Worm (Caenorhabditis elegans): Measurements from ENCODE around the gene ZC239.5.

The ZC239.5 gene

ce11 chrII:3237038-3237521, 26.6 kb downstream of the ZC239.5 start, which contains the start of the genes srz-67 and C17F4.11:
TSS of gene srz-67 (minus strand) at chrII:3237138.
TSS of gene C17F4.11 (plus strand) at chrII:3237471.
- TF ChIP-seq B0336.3 (GFP tag; IDR thresholded peaks at IDR 0.05) (no peak), lir-1 (GFP tag; conservative IDR thresholded peaks at IDR 0.05) (no peak), Y67H2A.10 (GFP tag; conservative IDR thresholded peaks at IDR 0.05) (no peak), dpl-1 (GFP tag; optimal IDR thresholded peaks at IDR 0.05) (no peak), ccch-3 (GFP tag; optimal IDR thresholded peaks at IDR 0.05) (no peak), him-1 (tag; optimal IDR thresholded peaks at IDR 0.05) (no peak), lsl-1 (GFP tag; optimal IDR thresholded peaks at IDR 0.05) (no peak), ceh-27 (GFP tag; optimal IDR thresholded peaks at IDR 0.05) (no peak), dox-1 (GFP tag; IDR thresholded peaks at IDR 0.05) (no peak), D2030.7 (GFP tag; IDR thresholded peaks at IDR 0.05) (no peak), aptf-3 (GFP tag; IDR thresholded peaks at IDR 0.05) (no peak), nhr-90 (tag; optimal IDR thresholded peaks at IDR 0.05) (no peak), gei-17 (GFP tag; optimal IDR thresholded peaks at IDR 0.05) (no peak), attf-5 (GFP tag; optimal IDR thresholded peaks at IDR 0.05) (no peak), ama-1 (optimal IDR thresholded peaks at IDR 0.05) (no peak), ama-1 (GFP tag; optimal IDR thresholded peaks at IDR 0.05) (no peak), let-607 (tag; optimal IDR thresholded peaks at IDR 0.05) (no peak), bed-1 (GFP tag; IDR thresholded peaks at IDR 0.05) (no peak)

- TF ChIP-seq die-1 (tag; optimal IDR thresholded peaks at IDR 0.05): no peak
- TF ChIP-seq mel-28 (tag; optimal IDR thresholded peaks at IDR 0.05; ENCODE audit: borderline replicate concordance): no peak
- TF ChIP-seq B0019.2 (GFP tag; conservative IDR thresholded peaks at IDR 0.05): no peak
- TF ChIP-seq ztf-6 (GFP tag; IDR thresholded peaks at IDR 0.05): no peak
- TF ChIP-seq lin-54 (GFP tag; optimal IDR thresholded peaks at IDR 0.05): no peak
Measured at ce11 chrII:3240207-3240606, 29.7 kb downstream of the ZC239.5 start, which contains the start of gene C17F4.3. TSS of gene C17F4.3 (plus strand) at chrII:3240507.

ce11 chrII:3241842-3242241, 31.4 kb downstream of the ZC239.5 start:
- TF ChIP-seq lin-35 (GFP tag; optimal IDR thresholded peaks at IDR 0.05) (no peak), F33H1.4 (GFP tag; IDR thresholded peaks at IDR 0.05) (no peak), lin-26 (GFP tag; IDR thresholded peaks at IDR 0.05) (no peak), C17E4.6 (GFP tag; IDR thresholded peaks at IDR 0.05) (no peak), nhr-179 (tag; optimal IDR thresholded peaks at IDR 0.05) (no peak), unc-62 (GFP tag; optimal IDR thresholded peaks at IDR 0.05) (no peak), tbx-9 (tag; optimal IDR thresholded peaks at IDR 0.05; ENCODE audit: borderline replicate concordance) (no peak), ceh-100 (GFP tag; IDR thresholded peaks at IDR 0.05) (no peak), F10E7.11 (tag; optimal IDR thresholded peaks at IDR 0.05) (no peak), ztf-22 (GFP tag; optimal IDR thresholded peaks at IDR 0.05) (no peak), zim-3 (tag; optimal IDR thresholded peaks at IDR 0.05) (no peak), bed-2 (GFP tag; IDR thresholded peaks at IDR 0.05) (no peak), F22D6.2 (tag; optimal IDR thresholded peaks at IDR 0.05) (no peak), ceh-27 (GFP tag; optimal IDR thresholded peaks at IDR 0.05) (no peak)

ce11 chrII:3244070-3244469, 33.6 kb downstream of the ZC239.5 start, which contains the start of gene C17F4.12:
TSS of gene C17F4.12 (minus strand) at chrII:3244170.
- TF ChIP-seq akir-1 (GFP tag; optimal IDR thresholded peaks at IDR 0.05): no peak
- TF ChIP-seq nfyb-1 (GFP tag; IDR thresholded peaks at IDR 0.05): no peak
- TF ChIP-seq F22D6.2 (tag; optimal IDR thresholded peaks at IDR 0.05): no peak
- TF ChIP-seq K11D2.4 (GFP tag; IDR thresholded peaks at IDR 0.05): no peak
- no peak for TF ChIP-seq aptf-2 (GFP tag; conservative IDR thresholded peaks at IDR 0.05)
- no peak for TF ChIP-seq B0019.2 (GFP tag; conservative IDR thresholded peaks at IDR 0.05)
- TF ChIP-seq madf-3 (GFP tag; IDR thresholded peaks at IDR 0.05): no peak
- TF ChIP-seq lin-35 (GFP tag; optimal IDR thresholded peaks at IDR 0.05): no peak
- TF ChIP-seq attf-3 (GFP tag; conservative IDR thresholded peaks at IDR 0.05): no peak
- TF ChIP-seq die-1 (tag; optimal IDR thresholded peaks at IDR 0.05): no peak
- no peak for TF ChIP-seq rec-8 (tag; optimal IDR thresholded peaks at IDR 0.05)
